Fruit fly (Drosophila melanogaster): ENCODE data around the gene CCT2.

CCT2 gene

dm6 chrX:9060078-9060477 is 29.2 kb upstream of the CCT2 start:
- TF ChIP-seq fd96Cb (tag; optimal IDR thresholded peaks at IDR 0.05) (peak; percentile 80), zen (tag; optimal IDR thresholded peaks at IDR 0.05) (peak; percentile 24), CG30431 (GFP tag; optimal IDR thresholded peaks at IDR 0.05) (peak; percentile 25), HLH4C (GFP tag; IDR thresholded peaks at IDR 0.05; ENCODE audit: partially characterized antibody) (no peak), CG6654 (GFP tag; optimal IDR thresholded peaks at IDR 0.05) (peak; percentile 23), BtbVII (GFP tag; optimal IDR thresholded peaks at IDR 0.05) (peak; percentile 44), CG3847 (GFP tag; IDR thresholded peaks at IDR 0.05) (peak; percentile 47; the same call in 1 of the 2 replicates), Bgb (GFP tag; IDR thresholded peaks at IDR 0.05; ENCODE audit: partially characterized antibody) (no peak), CG8388 (GFP tag; optimal IDR thresholded peaks at IDR 0.05) (peak; percentile 75), ken (GFP tag; IDR thresholded peaks at IDR 0.05) (peak; percentile 53; the same call in 2 of the 3 replicates), CoRest (tag; optimal IDR thresholded peaks at IDR 0.05) (peak; percentile 82), CG12769 (tag; optimal IDR thresholded peaks at IDR 0.05) (peak; percentile 88), E2f1 (GFP tag; IDR thresholded peaks at IDR 0.05) (peak; percentile 70), CG7745 (tag; optimal IDR thresholded peaks at IDR 0.05) (no peak), CG32772 (GFP tag; IDR thresholded peaks at IDR 0.05) (peak; percentile 53; the same call in 1 of the 2 replicates), CG14441 (GFP tag; IDR thresholded peaks at IDR 0.05) (peak; percentile 75), CG1647 (GFP tag; optimal IDR thresholded peaks at IDR 0.05) (peak; percentile 43), Bteb2 (GFP tag; optimal IDR thresholded peaks at IDR 0.05) (peak; percentile 3), ash1 (GFP tag; optimal IDR thresholded peaks at IDR 0.05) (no peak), NC2β (GFP tag; optimal IDR thresholded peaks at IDR 0.05) (peak; percentile 12), CG17328 (GFP tag; IDR thresholded peaks at IDR 0.05) (peak; percentile 81), CG4328 (GFP tag; optimal IDR thresholded peaks at IDR 0.05) (no peak), CG11504 (tag; optimal IDR thresholded peaks at IDR 0.05) (peak; percentile 87), toy (GFP tag; IDR thresholded peaks at IDR 0.05) (no peak), tio (GFP tag; optimal IDR thresholded peaks at IDR 0.05) (peak; percentile 36), fd64A (GFP tag; optimal IDR thresholded peaks at IDR 0.05) (peak; percentile 38), CrebB (tag; optimal IDR thresholded peaks at IDR 0.05) (peak; percentile 76), jing (GFP tag; optimal IDR thresholded peaks at IDR 0.05) (peak; percentile 40), CG9609 (GFP tag; optimal IDR thresholded peaks at IDR 0.05) (peak; percentile 36), her (GFP tag; optimal IDR thresholded peaks at IDR 0.05) (no peak), Hsf (GFP tag; optimal IDR thresholded peaks at IDR 0.05) (peak; percentile 55), wdn (GFP tag; IDR thresholded peaks at IDR 0.05) (peak; percentile 46; the same call in 1 of the 2 replicates), CG14014 (GFP tag; IDR thresholded peaks at IDR 0.05) (peak; percentile 51; the same call in 1 of the 2 replicates), Rfx (GFP tag; IDR thresholded peaks at IDR 0.05) (peak; percentile 74), Awh (GFP tag; IDR thresholded peaks at IDR 0.05) (peak; percentile 75), grn (GFP tag; optimal IDR thresholded peaks at IDR 0.05) (no peak), zfh1 (GFP tag; IDR thresholded peaks at IDR 0.05) (peak; percentile 58; the same call in 1 of the 3 replicates), Xrp1 (GFP tag; IDR thresholded peaks at IDR 0.05) (peak; percentile 60; the same call in 1 of the 2 replicates), CG13123 (GFP tag; optimal IDR thresholded peaks at IDR 0.05) (peak; percentile 11), phol (tag; optimal IDR thresholded peaks at IDR 0.05) (peak; percentile 78), unpg (GFP tag; optimal IDR thresholded peaks at IDR 0.05) (peak; percentile 89), CG12236 (GFP tag; optimal IDR thresholded peaks at IDR 0.05) (peak; percentile 34), crol (GFP tag; IDR thresholded peaks at IDR 0.05) (no peak), CG1233 (GFP tag; optimal IDR thresholded peaks at IDR 0.05) (no peak), oc (tag; optimal IDR thresholded peaks at IDR 0.05) (peak; percentile 84), seq (GFP tag; IDR thresholded peaks at IDR 0.05) (peak; percentile 84), sens (GFP tag) (peak; percentile 94), pho (GFP tag; optimal IDR thresholded peaks at IDR 0.05) (peak; percentile 10), Jarid2 (GFP tag; optimal IDR thresholded peaks at IDR 0.05) (peak; percentile 19), run (tag; optimal IDR thresholded peaks at IDR 0.05) (peak; percentile 57), bcd (GFP tag; optimal IDR thresholded peaks at IDR 0.05) (peak; percentile 67)
